Fruit fly (Drosophila melanogaster): ENCODE data around the gene danr.

DNA sequence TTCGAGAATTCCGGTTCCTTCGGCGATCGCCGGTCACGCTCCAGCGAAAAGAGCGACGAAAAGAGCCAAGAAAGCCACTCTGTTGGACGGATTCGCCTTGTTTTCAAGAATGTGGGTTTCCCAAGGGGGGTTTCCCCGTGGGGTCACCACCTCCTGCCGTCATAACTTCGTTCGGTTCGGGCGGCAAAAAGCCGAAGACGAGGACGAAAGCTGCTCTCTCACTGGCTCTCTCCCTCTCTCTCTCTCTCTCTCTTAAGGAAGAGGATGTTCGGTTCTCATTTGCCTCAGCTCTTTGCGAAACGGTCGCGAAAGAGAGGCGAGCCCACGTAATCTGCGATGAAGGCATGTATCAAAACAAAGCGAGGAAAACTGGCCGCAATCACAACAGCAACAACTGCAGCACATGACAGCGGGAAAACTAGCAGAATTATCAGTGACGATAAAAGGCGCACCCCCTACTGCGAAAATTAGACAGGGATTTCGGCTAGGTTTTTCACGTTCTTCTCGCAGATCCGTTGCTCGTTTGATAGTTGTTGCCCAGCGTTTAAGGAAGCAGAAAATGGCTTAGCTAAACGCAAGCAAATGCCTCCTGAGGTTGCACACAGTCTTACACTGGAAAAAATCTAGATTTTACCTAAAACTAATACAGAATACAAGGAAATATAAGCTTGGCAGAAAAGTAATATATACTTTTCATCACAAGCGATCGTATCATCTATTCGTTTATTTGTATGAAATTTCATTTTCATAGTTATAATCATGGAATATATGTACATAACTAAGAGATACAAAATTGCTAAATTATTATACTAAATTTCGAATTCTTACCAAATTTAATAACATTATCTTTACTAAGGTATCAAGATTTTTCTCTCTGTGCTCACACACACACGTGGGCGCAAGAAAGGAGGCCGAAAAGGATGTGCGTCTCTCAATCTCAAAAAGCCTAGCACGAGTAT is 45.9 kb downstream of the danr start, which contains the start of gene dan:
- TF ChIP-seq CG34367 (tag; optimal IDR thresholded peaks at IDR 0.05) (peak; percentile 39), fd96Ca (GFP tag; IDR thresholded peaks at IDR 0.05) (0 out of 3 replicates have a peak, but pooled peaks have one; percentile 17), CG10348 (GFP tag; IDR thresholded peaks at IDR 0.05) (no peak)
